Worm (Caenorhabditis elegans) whole organism, young adult: ENCODE measurements around the gene stim-1.

Experiments
- B0035.1 ChIP-seq: sonication (generic microtip); optimal IDR thresholded peaks from 2 replicates; lab custom pipeline; 2016; ENCODE audit warnings: missing genetic modification characterization, mild to moderate bottlenecking, missing compliant biosample characterization, missing genotype, missing genetic modification reagents
- C17E4.6 ChIP-seq: fragments of 200-800 bp; sonication (Bioruptor generic); IDR thresholded peaks from 2 replicates; pipeline ENCODE4 v1.3.6; 2022; ENCODE audit warnings: missing genetic modification reagents, missing genetic modification characterization, missing compliant biosample characterization
- F10E7.11 ChIP-seq: sonication (generic microtip); optimal IDR thresholded peaks from 2 replicates; lab custom pipeline; 2017; ENCODE audit warnings: mild to moderate bottlenecking, missing genetic modification characterization, moderate library complexity, missing compliant biosample characterization
- F33H1.4 ChIP-seq: fragments of 200-800 bp; sonication (Bioruptor generic); IDR thresholded peaks from 2 replicates; pipeline ENCODE4 v1.3.6; 2022; ENCODE audit warnings: missing genetic modification reagents, missing genetic modification characterization, missing compliant biosample characterization
- F39B2.1 ChIP-seq: fragments of 200-800 bp; sonication (Bioruptor generic); IDR thresholded peaks from 2 replicates; pipeline ENCODE4 v1.3.6; 2022; ENCODE audit warnings: missing genetic modification reagents, missing genetic modification characterization, missing compliant biosample characterization
- F49E8.2 ChIP-seq: sonication (generic microtip); optimal IDR thresholded peaks from 3 replicates; lab custom pipeline; 2017; ENCODE audit warnings: missing genetic modification characterization, mild to moderate bottlenecking, missing compliant biosample characterization, antibody characterized with exemption, moderate library complexity; ENCODE audit not compliant: insufficient read depth
- F55B11.4 ChIP-seq: sonication (generic microtip); optimal IDR thresholded peaks from 2 replicates; lab custom pipeline; 2016; ENCODE audit warnings: missing compliant biosample characterization, missing genetic modification characterization, borderline replicate concordance; ENCODE audit not compliant: insufficient read depth
- K11D2.4 ChIP-seq: fragments of 200-800 bp; sonication (Bioruptor generic); IDR thresholded peaks from 2 replicates; pipeline ENCODE4 v1.3.6; 2022; ENCODE audit warnings: missing genetic modification reagents, missing genetic modification characterization, missing compliant biosample characterization
- T26A5.8 ChIP-seq: sonication (generic microtip); optimal IDR thresholded peaks from 2 replicates; lab custom pipeline; 2016; ENCODE audit warnings: missing genetic modification characterization, missing compliant biosample characterization
- Y79H2A.3 ChIP-seq: fragments of 200-800 bp; sonication (Bioruptor generic); conservative IDR thresholded peaks from 2 replicates; pipeline ENCODE4 v1.3.6; 2022; ENCODE audit warnings: missing genetic modification reagents, missing genetic modification characterization, missing compliant biosample characterization
- ama-1 ChIP-seq, 3 experiments: fragments of 150-350 bp in 1 of 3; sonication (generic microtip) in 2 of 3; optimal IDR thresholded peaks; 2 replicates each; lab custom pipeline; 2014 to 2018; ENCODE audit warnings: missing biosample characterization in 2 of 3, missing genetic modification characterization in 2 of 3, missing genetic modification reagents in 2 of 3
- aptf-3 ChIP-seq: fragments of 200-800 bp; sonication (Bioruptor generic); IDR thresholded peaks from 2 replicates; pipeline ENCODE4 v1.3.6; 2022; ENCODE audit warnings: missing genetic modification characterization, missing compliant biosample characterization
- atf-7 ChIP-seq: sonication (generic microtip); optimal IDR thresholded peaks from 2 replicates; lab custom pipeline; 2017; ENCODE audit warnings: mild to moderate bottlenecking, missing genetic modification characterization, missing compliant biosample characterization
- attf-5 ChIP-seq: fragments of 200-800 bp; sonication (Bioruptor generic); optimal IDR thresholded peaks from 2 replicates; lab custom pipeline; 2018; ENCODE audit warnings: mild to moderate bottlenecking, missing genetic modification characterization, missing compliant biosample characterization
- cebp-2 ChIP-seq: fragments of 200-800 bp; sonication (Bioruptor generic); IDR thresholded peaks from 2 replicates; pipeline ENCODE4 v1.3.6; 2022; ENCODE audit warnings: missing genetic modification characterization, missing compliant biosample characterization
- ceh-79 ChIP-seq: sonication (generic microtip); optimal IDR thresholded peaks from 2 replicates; lab custom pipeline; 2017; ENCODE audit warnings: mild to moderate bottlenecking, missing genetic modification characterization, missing compliant biosample characterization
- ceh-91 ChIP-seq: fragments of 200-800 bp; sonication (Bioruptor generic); IDR thresholded peaks from 2 replicates; pipeline ENCODE4 v1.3.6; 2022; ENCODE audit warnings: missing genetic modification reagents, missing genetic modification characterization, missing compliant biosample characterization
- chd-7 ChIP-seq: sonication (generic microtip); optimal IDR thresholded peaks from 2 replicates; lab custom pipeline; 2016; ENCODE audit warnings: mild to moderate bottlenecking, missing genetic modification characterization, moderate library complexity, missing compliant biosample characterization
- dpff-1 ChIP-seq: sonication (generic microtip); optimal IDR thresholded peaks from 2 replicates; lab custom pipeline; 2017; ENCODE audit warnings: mild to moderate bottlenecking, missing genetic modification characterization, missing compliant biosample characterization
- egl-44 ChIP-seq: fragments of 200-800 bp; sonication (Bioruptor generic); IDR thresholded peaks from 2 replicates; pipeline ENCODE4 v1.3.6; 2022; ENCODE audit warnings: missing genetic modification reagents, missing genetic modification characterization, missing compliant biosample characterization
- egrh-3 ChIP-seq: fragments of 200-800 bp; sonication (Bioruptor generic); IDR thresholded peaks from 2 replicates; pipeline ENCODE4 v1.3.6; 2022; ENCODE audit warnings: missing genetic modification reagents, missing genetic modification characterization, missing compliant biosample characterization
- him-1 ChIP-seq: sonication (generic microtip); optimal IDR thresholded peaks from 2 replicates; lab custom pipeline; 2016; ENCODE audit warnings: missing genotype, missing genetic modification reagents, missing genetic modification characterization, missing compliant biosample characterization
- hmg-1.2 ChIP-seq: fragments of 200-800 bp; sonication (Bioruptor generic); IDR thresholded peaks from 2 replicates; pipeline ENCODE4 v1.3.6; 2022; ENCODE audit warnings: missing genetic modification reagents, missing genetic modification characterization, missing compliant biosample characterization
- hsf-1 ChIP-seq: fragments of 200-800 bp; sonication (Bioruptor generic); IDR thresholded peaks from 2 replicates; pipeline ENCODE4 v1.3.6; 2022; ENCODE audit warnings: missing genetic modification reagents, missing genetic modification characterization, missing compliant biosample characterization
- lag-1 ChIP-seq: fragments of 200-800 bp; sonication (Bioruptor generic); IDR thresholded peaks from 2 replicates; pipeline ENCODE4 v1.3.6; 2022; ENCODE audit warnings: missing genetic modification reagents, missing genetic modification characterization, missing compliant biosample characterization
- let-607 ChIP-seq, 2 experiments: fragments of 200-800 bp in 1 of 2; sonication (Bioruptor generic) in 1 of 2; sonication (generic microtip) in 1 of 2; optimal IDR thresholded peaks; 2 replicates each; lab custom pipeline; 2016 to 2018; ENCODE audit warnings: mild to moderate bottlenecking in 2 of 2, missing compliant biosample characterization in 2 of 2, missing genetic modification characterization in 2 of 2, moderate library complexity in 2 of 2, missing genotype in 1 of 2
- lin-54 ChIP-seq: fragments of 200-800 bp; sonication (Bioruptor generic); optimal IDR thresholded peaks from 2 replicates; lab custom pipeline; 2018; ENCODE audit warnings: mild to moderate bottlenecking, missing genetic modification characterization, missing compliant biosample characterization
- madf-3 ChIP-seq: fragments of 200-800 bp; sonication (Bioruptor generic); IDR thresholded peaks from 2 replicates; pipeline ENCODE4 v1.3.6; 2022; ENCODE audit warnings: missing genetic modification reagents, missing genetic modification characterization, missing compliant biosample characterization
- madf-6 ChIP-seq: fragments of 200-800 bp; sonication (Bioruptor generic); IDR thresholded peaks from 2 replicates; pipeline ENCODE4 v1.3.6; 2022; ENCODE audit warnings: missing genetic modification reagents, missing genetic modification characterization, missing compliant biosample characterization
- mxl-1 ChIP-seq: sonication (generic microtip); optimal IDR thresholded peaks from 2 replicates; lab custom pipeline; 2016; ENCODE audit warnings: missing genetic modification characterization, missing compliant biosample characterization
- nfyb-1 ChIP-seq: fragments of 200-800 bp; sonication (Bioruptor generic); IDR thresholded peaks from 2 replicates; pipeline ENCODE4 v1.3.6; 2022; ENCODE audit warnings: missing genetic modification reagents, missing genetic modification characterization, missing compliant biosample characterization
- nhr-80 ChIP-seq: sonication (generic microtip); optimal IDR thresholded peaks from 2 replicates; lab custom pipeline; 2016; ENCODE audit warnings: missing genetic modification characterization, missing compliant biosample characterization
- nhr-90 ChIP-seq: sonication (generic microtip); optimal IDR thresholded peaks from 2 replicates; lab custom pipeline; 2016; ENCODE audit warnings: missing genotype, mild to moderate bottlenecking, missing genetic modification characterization, missing compliant biosample characterization
- repo-1 ChIP-seq: sonication (generic microtip); optimal IDR thresholded peaks from 2 replicates; lab custom pipeline; 2017; ENCODE audit warnings: mild to moderate bottlenecking, missing genetic modification characterization, missing compliant biosample characterization
- rpc-1 ChIP-seq, 2 experiments: fragments of 150-350 bp in 1 of 2; sonication (generic microtip) in 1 of 2; optimal IDR thresholded peaks; 2 replicates each; lab custom pipeline; 2014 to 2018; ENCODE audit warnings: missing biosample characterization in 1 of 2, missing genetic modification characterization in 1 of 2, missing genetic modification reagents in 1 of 2, missing genotype in 1 of 2
- snpc-1.1 ChIP-seq: sonication (generic microtip); optimal IDR thresholded peaks from 2 replicates; lab custom pipeline; 2017; ENCODE audit warnings: missing genetic modification characterization, mild to moderate bottlenecking, missing compliant biosample characterization, antibody characterized with exemption, moderate library complexity, missing genotype, missing genetic modification reagents; ENCODE audit not compliant: insufficient read depth
- snpc-3.4 ChIP-seq: sonication (generic microtip); optimal IDR thresholded peaks from 2 replicates; lab custom pipeline; 2017; ENCODE audit warnings: missing genetic modification characterization, mild to moderate bottlenecking, missing compliant biosample characterization, antibody characterized with exemption, moderate library complexity, missing genotype, missing genetic modification reagents
- somi-1 ChIP-seq: fragments of 200-800 bp; sonication (Bioruptor generic); optimal IDR thresholded peaks from 2 replicates; lab custom pipeline; 2018; ENCODE audit warnings: mild to moderate bottlenecking, missing genetic modification characterization, missing compliant biosample characterization
- tbp1 ChIP-seq: fragments of 200-800 bp; sonication (Bioruptor generic); optimal IDR thresholded peaks from 2 replicates; lab custom pipeline; 2018; ENCODE audit warnings: mild to moderate bottlenecking, missing genetic modification characterization, missing compliant biosample characterization
- tlf-1 ChIP-seq: fragments of 200-800 bp; sonication (Bioruptor generic); optimal IDR thresholded peaks from 2 replicates; lab custom pipeline; 2018; ENCODE audit warnings: mild to moderate bottlenecking, missing genetic modification characterization, missing compliant biosample characterization
- unc-130 ChIP-seq: sonication (generic microtip); optimal IDR thresholded peaks from 2 replicates; lab custom pipeline; 2016; ENCODE audit warnings: missing genetic modification reagents, missing genetic modification characterization, missing compliant biosample characterization
- xnd-1 ChIP-seq: sonication (generic microtip); optimal IDR thresholded peaks from 2 replicates; lab custom pipeline; 2016; ENCODE audit warnings: missing genotype, missing genetic modification reagents, missing genetic modification characterization, missing compliant biosample characterization
- zfh-2 ChIP-seq: fragments of 200-800 bp; sonication (Bioruptor generic); conservative IDR thresholded peaks from 2 replicates; pipeline ENCODE4 v1.3.6; 2022; ENCODE audit warnings: missing genetic modification reagents, missing genetic modification characterization, missing compliant biosample characterization
- ztf-25 ChIP-seq: fragments of 200-800 bp; sonication (Bioruptor generic); IDR thresholded peaks from 2 replicates; pipeline ENCODE4 v1.3.6; 2022; ENCODE audit warnings: missing genetic modification reagents, missing genetic modification characterization, missing compliant biosample characterization
- ztf-28 ChIP-seq: fragments of 200-800 bp; sonication (Bioruptor generic); IDR thresholded peaks from 2 replicates; pipeline ENCODE4 v1.3.6; 2022; ENCODE audit warnings: missing genetic modification reagents, missing genetic modification characterization, missing compliant biosample characterization

Gene stim-1

DNA sequence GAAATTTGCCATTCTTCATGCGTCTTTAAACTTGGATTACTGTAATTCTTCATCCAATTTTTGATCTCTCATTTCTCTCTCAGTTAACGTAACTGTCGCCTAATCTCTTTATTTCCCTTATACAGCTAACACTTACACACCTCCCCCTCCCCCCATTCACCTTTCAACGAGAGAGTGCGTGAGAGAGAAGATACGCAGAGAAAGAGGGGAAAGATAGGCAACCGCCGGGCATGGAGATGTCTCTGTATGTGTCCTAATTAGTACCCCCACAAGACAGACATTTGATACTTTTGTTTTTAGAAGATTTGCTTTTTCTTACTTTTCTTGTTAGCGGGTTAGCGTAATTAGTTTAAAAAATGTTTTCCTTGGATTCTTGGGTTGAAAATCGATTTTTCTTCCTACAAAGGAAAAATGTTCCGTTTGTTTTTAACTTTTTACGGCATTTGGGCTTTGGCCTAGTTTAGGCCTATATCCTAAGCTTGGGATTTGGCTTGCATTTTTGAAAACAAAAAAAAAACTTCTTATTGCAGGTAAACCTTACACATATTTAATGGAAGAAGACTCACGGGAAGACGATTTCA, 15.9 kb upstream of the stim-1 start, which contains the start of gene affl-2:
Gene affl-2, plus strand, starts transcription at position 531 of the 581 bp plus-strand sequence.
- no peak for TF ChIP-seq F10E7.11 (tag; lab: Kevin White, UChicago)
- no peak for TF ChIP-seq him-1 (tag; lab: Kevin White, UChicago)
- no peak for TF ChIP-seq F49E8.2 (tag; lab: Kevin White, UChicago)
- no peak for TF ChIP-seq egl-44 (GFP tag; lab: Robert Waterston, UW)
- no peak for TF ChIP-seq let-607 (tag; optimal IDR thresholded peaks at IDR 0.05; lab: Kevin White, UChicago)
- no peak for TF ChIP-seq ama-1 (optimal IDR thresholded peaks at IDR 0.05; lab: Kevin White, UChicago)
- TF ChIP-seq ama-1 (GFP tag; optimal IDR thresholded peaks at IDR 0.05; lab: Kevin White, UChicago): no peak
- no peak for TF ChIP-seq ceh-79 (tag; lab: Kevin White, UChicago)
- TF ChIP-seq hmg-1.2 (GFP tag; lab: Robert Waterston, UW): peak; percentile 40; the same call in 1 of the 2 replicates
- TF ChIP-seq repo-1: no peak
- TF ChIP-seq atf-7 (tag; lab: Kevin White, UChicago): no peak
- TF ChIP-seq F55B11.4 (tag; lab: Kevin White, UChicago): no peak
- TF ChIP-seq K11D2.4 (GFP tag; lab: Robert Waterston, UW): 0 out of 2 replicates have a peak, but pooled peaks have one; percentile 14

DNA sequence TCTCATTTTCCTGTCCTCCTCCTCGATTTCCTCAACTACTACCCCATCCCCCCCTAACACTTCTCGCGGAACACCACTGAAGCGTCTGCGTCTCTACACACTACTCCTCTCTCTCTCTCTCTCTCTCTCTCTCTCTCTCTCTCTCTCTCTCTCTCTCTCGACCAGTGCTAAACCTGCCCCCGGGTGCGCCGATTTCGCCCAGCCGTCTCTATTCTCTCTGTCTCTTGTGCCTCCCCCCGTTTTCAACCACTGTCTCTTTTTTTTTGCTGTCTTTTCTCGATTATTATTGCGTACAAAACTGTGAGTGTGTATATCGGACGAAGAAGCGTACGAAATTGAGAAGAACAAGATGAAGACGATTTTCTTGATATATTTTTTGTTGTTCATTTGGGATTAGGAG, 14.4 kb upstream of the stim-1 start:
- no peak for TF ChIP-seq madf-3 (GFP tag; lab: Robert Waterston, UW)
- no peak for TF ChIP-seq tbp1 (GFP tag; lab: Kevin White, UChicago)
- TF ChIP-seq rpc-1 (optimal IDR thresholded peaks at IDR 0.05; lab: Kevin White, UChicago): no peak
- no peak for TF ChIP-seq rpc-1 (tag; optimal IDR thresholded peaks at IDR 0.05; lab: Kevin White, UChicago)
- no peak for TF ChIP-seq F39B2.1
- TF ChIP-seq aptf-3 (GFP tag; lab: Robert Waterston, UW): no peak
- TF ChIP-seq egrh-3 (GFP tag; lab: Robert Waterston, UW): peak; percentile 89
- TF ChIP-seq lin-54: peak; percentile 30
- TF ChIP-seq K11D2.4 (GFP tag; lab: Robert Waterston, UW): 0 out of 2 replicates have a peak, but pooled peaks have one; percentile 47
- TF ChIP-seq B0035.1 (tag; lab: Kevin White, UChicago): no peak
- no peak for TF ChIP-seq xnd-1 (tag; lab: Kevin White, UChicago)
- no peak for TF ChIP-seq let-607 (tag; optimal IDR thresholded peaks at IDR 0.05; lab: Kevin White, UChicago)
- TF ChIP-seq chd-7 (tag; lab: Kevin White, UChicago): no peak
- TF ChIP-seq dpff-1 (tag; lab: Kevin White, UChicago): no peak
- TF ChIP-seq tlf-1 (GFP tag; lab: Kevin White, UChicago): no peak
- TF ChIP-seq zfh-2: peak; percentile 97
- TF ChIP-seq snpc-1.1 (tag; lab: Kevin White, UChicago): no peak
- TF ChIP-seq lag-1: no peak
- TF ChIP-seq T26A5.8: no peak
- peak; percentile 62 for TF ChIP-seq attf-5 (GFP tag; lab: Kevin White, UChicago)
- TF ChIP-seq somi-1 (GFP tag; lab: Kevin White, UChicago): no peak
- TF ChIP-seq repo-1: peak; percentile 9
- TF ChIP-seq mxl-1: no peak
- no peak for TF ChIP-seq hsf-1 (GFP tag; lab: Robert Waterston, UW)
- no peak for TF ChIP-seq ztf-25 (GFP tag; lab: Robert Waterston, UW)
- TF ChIP-seq ztf-28 (GFP tag; lab: Robert Waterston, UW): no peak
- TF ChIP-seq unc-130 (GFP tag; lab: Kevin White, UChicago): no peak
- no peak for TF ChIP-seq C17E4.6 (GFP tag; lab: Robert Waterston, UW)
- TF ChIP-seq madf-6: 0 out of 2 replicates have a peak, but pooled peaks have one; percentile 28
- TF ChIP-seq ceh-91 (GFP tag; lab: Robert Waterston, UW): no peak
- TF ChIP-seq ama-1 (optimal IDR thresholded peaks at IDR 0.05; lab: Kevin White, UChicago): no peak
- TF ChIP-seq ama-1 (GFP tag; optimal IDR thresholded peaks at IDR 0.05; lab: Kevin White, UChicago): no peak
- TF ChIP-seq nhr-90 (tag; lab: Kevin White, UChicago): no peak
- no peak for TF ChIP-seq F33H1.4
- TF ChIP-seq cebp-2 (GFP tag; lab: Robert Waterston, UW): no peak
- TF ChIP-seq nfyb-1 (GFP tag; lab: Robert Waterston, UW): peak; percentile 76
- TF ChIP-seq snpc-3.4 (tag; lab: Kevin White, UChicago): no peak
- no peak for TF ChIP-seq Y79H2A.3 (GFP tag; lab: Robert Waterston, UW)
- TF ChIP-seq nhr-80 (tag; lab: Kevin White, UChicago): peak; percentile 40
